Worm (Caenorhabditis elegans) whole organism, midembryonic: ENCODE measurements around the gene mrps-11.

Experiments used
- ztf-23 ChIP-seq: fragments of 200-800 bp; sonication (Bioruptor generic); IDR thresholded peaks from 2 replicates; pipeline ENCODE4 v1.3.6; 2022; ENCODE audit warnings: missing genetic modification reagents, missing genetic modification characterization, missing compliant biosample characterization
- ztf-29 ChIP-seq: fragments of 200-800 bp; sonication (Bioruptor generic); IDR thresholded peaks from 2 replicates; pipeline ENCODE4 v1.3.6; 2022; ENCODE audit warnings: missing genetic modification reagents, missing genetic modification characterization, missing compliant biosample characterization

DNA sequence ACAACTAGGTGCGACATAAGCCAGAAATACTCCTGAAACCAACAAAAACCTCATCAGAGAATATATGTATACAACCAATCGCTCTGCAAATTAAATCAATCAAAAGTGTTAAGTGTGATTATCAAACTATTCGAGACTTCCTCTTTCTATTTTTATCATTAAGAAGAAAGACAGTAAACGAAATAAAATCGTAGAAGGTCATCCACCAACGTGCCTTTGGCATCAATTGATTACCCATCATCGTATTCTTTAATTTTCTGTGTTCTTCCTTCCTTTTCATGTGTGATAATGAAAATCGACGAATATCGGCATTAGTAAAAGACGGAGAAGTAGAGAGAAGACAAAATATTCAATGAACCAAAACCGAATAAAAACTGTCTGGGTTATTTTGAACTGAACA is 17.5 kb upstream of the mrps-11 start:
- TF ChIP-seq ztf-29 (GFP tag; lab: Robert Waterston, UW): no peak
- no peak for TF ChIP-seq ztf-23 (GFP tag; lab: Robert Waterston, UW)
